Worm (Caenorhabditis elegans): ENCODE data around the gene F40F12.3.

F40F12.3 gene

DNA sequence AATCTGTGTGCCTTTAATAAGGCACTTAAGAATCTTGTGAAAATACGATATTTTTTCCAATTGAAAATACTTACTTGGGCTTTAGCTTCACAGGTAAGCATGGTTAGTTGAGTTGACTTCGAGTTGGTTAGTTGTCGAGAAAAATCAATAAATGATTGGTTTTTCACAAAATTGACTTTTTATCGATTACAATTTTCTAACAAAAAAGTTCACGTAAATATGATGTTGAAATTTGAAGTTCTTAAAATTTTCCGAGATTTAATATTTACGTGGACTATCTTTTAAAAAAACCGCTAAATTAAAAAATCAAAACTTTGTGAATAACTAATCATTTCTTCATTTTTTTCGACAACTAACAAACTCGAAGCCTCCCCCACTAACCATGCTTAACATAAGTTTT is at the start of gene F40F12.3:
TSS of gene F40F12.3 (minus strand) at position 101 of the 400 bp plus-strand sequence.
- no peak for TF ChIP-seq unc-62 (GFP tag; optimal IDR thresholded peaks at IDR 0.05)

DNA sequence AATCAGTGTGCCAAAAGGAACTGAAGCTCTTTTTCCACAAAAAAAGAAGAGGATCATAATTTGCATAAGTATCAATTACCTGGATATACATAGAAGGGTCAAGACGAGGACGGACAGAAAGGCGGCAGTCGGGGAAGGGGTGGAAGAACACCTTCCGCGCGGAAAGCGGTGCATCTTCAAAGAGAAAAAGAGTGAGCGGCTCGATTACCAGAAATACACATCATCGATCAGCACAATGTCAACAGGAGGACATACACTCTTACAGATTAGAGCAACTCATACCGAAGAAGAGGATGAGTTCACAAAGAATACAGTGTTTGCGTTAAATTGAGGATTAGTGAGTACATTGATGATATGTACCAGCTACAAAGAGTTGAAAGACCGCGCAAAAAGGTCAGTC is 48.7 kb upstream of the F40F12.3 start:
- TF ChIP-seq unc-62 (GFP tag; optimal IDR thresholded peaks at IDR 0.05) = no peak

DNA sequence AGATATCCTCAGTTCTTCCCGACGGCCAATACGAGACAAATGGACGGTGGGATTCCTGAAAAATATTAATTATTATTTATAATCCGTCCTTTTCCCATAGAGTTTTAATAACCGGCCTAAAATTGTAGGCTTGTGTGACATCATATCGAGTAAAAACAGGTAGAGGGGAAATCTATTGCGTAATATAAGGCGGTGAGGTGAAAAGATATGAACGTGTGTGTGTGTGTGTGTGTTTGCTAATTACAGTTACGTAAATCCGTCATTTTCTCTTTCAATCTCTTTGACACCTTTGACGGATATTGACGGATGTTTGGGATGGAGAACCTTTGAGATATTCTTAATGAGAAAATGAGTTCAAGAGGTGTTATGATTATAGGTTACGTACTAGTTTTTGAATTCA is 44.8 kb upstream of the F40F12.3 start:
- no peak for TF ChIP-seq unc-62 (GFP tag; optimal IDR thresholded peaks at IDR 0.05)

DNA sequence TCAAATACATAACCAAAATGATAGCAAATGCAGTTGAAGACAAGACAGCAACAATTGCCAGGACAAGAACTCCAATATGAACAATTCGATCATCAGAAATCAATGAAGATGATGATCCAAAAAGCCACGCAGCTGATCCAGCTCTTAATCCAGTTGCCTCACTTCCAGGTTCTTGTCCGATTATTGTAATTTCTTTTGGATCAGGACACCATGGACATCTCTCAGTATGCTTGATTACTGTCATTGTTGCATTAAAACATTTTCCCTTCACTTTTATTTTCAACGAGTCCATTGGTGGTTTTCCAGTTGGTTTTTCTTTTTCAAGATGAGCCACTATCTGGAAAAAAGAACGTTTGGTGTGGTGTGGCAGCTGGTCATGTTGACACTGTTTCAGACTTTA is 43.8 kb upstream of the F40F12.3 start:
- no peak for TF ChIP-seq unc-62 (GFP tag; optimal IDR thresholded peaks at IDR 0.05)

DNA sequence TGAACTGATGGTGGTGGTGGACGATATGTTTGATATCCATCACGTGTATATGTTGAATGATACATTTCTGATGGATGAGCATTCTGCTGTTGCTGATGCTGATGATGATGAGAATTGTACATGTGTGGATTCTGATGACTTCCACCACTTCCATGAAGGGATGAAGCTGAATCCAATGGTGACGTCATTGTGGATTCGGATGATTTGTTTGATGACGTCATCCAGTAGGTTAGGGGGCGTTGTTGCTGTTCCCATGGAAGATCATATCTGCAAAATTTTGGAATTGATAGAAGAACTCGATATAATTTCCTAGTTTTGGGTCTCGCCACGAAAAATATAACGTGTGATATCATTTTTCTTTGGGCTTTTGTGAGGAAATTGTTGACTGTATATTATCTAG is 42.8 kb upstream of the F40F12.3 start:
- TF ChIP-seq unc-62 (GFP tag; optimal IDR thresholded peaks at IDR 0.05) = no peak

DNA sequence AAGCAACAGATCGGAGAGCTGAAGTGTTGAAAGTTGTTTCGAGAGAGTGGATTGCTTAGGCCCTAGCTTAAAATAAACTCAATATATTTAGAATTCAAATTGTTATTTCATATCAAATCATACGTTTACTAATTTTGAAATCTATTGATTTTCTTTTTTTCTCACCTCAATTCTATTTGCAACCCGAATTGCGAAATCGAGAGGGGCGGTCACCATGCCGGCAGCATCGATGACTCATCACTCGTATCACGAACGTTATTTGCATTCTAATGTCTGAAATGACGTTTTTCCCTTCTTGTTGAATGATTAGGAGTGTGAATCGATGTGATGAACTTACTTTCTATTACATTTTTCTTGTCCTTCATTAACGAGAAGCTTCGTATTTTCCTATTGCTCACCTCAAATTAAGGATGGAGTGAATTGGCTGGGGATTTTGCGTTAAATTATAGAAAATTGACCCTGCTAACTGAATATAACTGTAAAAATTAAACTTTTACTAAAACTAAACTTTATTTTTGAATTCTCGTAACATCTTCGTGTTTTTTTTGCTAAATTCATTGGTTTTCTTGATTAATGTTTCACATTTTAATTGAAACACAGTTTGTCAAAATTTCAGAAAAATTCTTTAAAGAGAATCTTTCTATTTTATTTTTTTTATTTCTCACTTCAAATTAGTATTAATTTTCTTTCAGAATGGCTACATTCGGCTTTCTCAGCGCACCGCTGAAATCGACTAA is 36.2 kb upstream of the F40F12.3 start, which contains the start of gene alx-1:
TSS of gene alx-1 (plus strand) at position 687 of the 737 bp plus-strand sequence.
- TF ChIP-seq unc-62 (GFP tag; optimal IDR thresholded peaks at IDR 0.05) = no peak

DNA sequence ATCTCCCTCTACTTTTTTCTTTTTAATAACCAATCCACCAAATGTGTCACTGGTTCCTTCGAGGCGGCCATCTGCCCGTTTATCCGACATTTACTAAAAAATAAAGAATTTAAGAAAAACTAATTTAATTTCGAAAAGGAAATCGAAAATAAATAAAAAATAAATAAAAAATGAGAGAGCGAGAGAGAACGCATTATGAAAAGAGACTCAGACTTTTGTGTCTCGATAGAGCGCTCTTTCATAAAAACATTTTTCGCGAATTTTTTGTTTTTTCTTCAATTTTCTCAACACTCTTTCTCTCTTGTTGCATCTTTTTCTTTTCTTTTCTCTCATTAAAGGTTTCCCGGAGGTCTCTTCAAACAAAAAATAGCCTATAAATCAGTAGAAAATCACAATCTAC is 35.5 kb upstream of the F40F12.3 start, which contains the start of gene mog-1:
TSS of gene mog-1 (minus strand) at position 93 of the 400 bp plus-strand sequence.
- no peak for TF ChIP-seq unc-62 (GFP tag; optimal IDR thresholded peaks at IDR 0.05)

DNA sequence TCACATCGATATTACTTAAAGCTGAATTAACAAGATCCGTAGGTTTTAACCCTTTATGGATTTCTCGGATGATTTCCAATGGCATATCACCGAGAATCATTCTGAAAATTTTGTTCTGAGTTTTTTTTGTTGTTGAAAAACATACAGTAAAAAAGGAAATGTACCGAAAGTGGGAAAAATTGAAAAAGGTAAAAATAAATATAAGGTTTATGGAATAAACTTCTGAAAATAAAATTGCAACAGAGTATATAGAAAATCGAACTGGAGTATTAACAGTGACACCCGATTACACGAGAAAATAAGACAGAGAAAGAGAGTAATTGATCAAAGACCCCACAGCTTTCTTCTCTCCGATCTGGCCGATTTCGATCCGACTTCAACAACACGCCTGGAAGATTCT is 31.2 kb upstream of the F40F12.3 start, which contains the start of gene K03H1.11:
TSS of gene K03H1.11 (minus strand) at position 101 of the 400 bp plus-strand sequence.
- TF ChIP-seq unc-62 (GFP tag; optimal IDR thresholded peaks at IDR 0.05) = no peak

DNA sequence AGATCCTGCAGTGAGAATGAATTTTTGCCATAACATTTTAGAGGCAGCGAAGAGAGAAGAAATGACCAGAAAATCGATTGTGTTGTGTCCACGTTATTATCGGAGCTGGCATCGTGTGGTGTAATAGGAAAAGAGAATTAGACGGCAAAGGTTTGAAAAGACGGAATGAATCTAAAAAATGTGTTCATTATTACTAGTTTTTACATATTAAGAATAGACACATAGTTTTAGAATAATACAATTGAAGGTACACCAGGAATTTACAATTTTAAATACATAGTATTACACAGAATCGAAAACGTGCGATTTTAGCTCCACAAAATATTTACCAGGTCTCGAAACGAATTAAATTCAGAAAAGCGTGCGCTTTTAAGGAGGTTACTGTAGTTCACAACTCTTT is 29.6 kb upstream of the F40F12.3 start, which contains the start of gene K03H1.13:
TSS of gene K03H1.13 (minus strand) at position 101 of the 400 bp plus-strand sequence.
- no peak for TF ChIP-seq unc-62 (GFP tag; optimal IDR thresholded peaks at IDR 0.05)

DNA sequence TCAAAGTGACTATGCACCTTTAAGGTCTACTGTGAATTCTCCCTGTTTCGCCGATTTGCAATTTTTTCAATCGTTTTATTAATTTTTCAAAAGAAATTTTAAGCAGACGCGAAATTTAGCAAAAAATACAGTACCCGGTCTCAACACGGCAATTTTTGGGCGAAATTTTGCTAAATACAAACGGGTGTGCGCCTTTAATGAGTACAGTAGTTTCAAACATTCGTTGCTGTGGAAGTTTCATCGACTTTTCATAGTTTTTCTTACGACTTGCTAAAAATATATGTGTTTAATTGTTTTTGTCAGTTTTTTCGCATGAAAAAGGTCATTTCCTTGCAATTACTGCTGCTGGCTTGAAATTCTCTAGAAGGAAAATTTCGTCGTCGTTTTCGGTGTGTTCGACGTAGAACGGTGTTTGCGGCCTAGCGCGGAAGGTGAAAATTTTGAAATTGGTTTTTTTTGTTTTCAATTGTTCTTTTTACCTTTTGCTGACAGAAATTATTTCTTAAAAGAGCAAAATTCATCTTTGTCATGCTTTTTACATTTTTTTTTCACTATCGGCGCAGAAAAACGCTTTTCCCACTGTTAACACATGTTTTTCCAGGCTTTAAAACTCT is 26.2 kb upstream of the F40F12.3 start, which contains the start of gene K03H1.7:
TSS of gene K03H1.7 (plus strand) at position 600 of the 614 bp plus-strand sequence.
- no peak for TF ChIP-seq unc-62 (GFP tag; optimal IDR thresholded peaks at IDR 0.05)

DNA sequence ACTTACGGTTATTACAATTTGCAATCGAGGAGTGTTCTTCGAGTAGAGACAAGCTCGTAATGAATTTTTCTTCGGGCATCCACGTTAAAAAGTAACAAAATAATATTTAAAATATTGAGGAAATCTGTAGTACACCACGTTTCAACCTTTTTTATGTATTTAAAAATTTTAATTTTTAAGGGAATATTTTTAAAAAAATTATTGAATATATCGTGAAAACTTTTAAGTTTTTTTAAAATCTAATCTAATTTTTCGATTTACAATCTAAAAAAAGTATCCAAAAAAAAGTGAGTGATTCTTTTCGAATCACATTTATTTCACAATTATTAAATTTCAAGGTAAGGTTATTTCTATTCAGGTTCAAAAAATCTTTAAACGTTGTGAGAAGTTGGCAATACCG is 24.1 kb upstream of the F40F12.3 start, which contains the start of gene gln-2:
TSS of gene gln-2 (minus strand) at position 101 of the 400 bp plus-strand sequence.
- no peak for TF ChIP-seq unc-62 (GFP tag; optimal IDR thresholded peaks at IDR 0.05)

DNA sequence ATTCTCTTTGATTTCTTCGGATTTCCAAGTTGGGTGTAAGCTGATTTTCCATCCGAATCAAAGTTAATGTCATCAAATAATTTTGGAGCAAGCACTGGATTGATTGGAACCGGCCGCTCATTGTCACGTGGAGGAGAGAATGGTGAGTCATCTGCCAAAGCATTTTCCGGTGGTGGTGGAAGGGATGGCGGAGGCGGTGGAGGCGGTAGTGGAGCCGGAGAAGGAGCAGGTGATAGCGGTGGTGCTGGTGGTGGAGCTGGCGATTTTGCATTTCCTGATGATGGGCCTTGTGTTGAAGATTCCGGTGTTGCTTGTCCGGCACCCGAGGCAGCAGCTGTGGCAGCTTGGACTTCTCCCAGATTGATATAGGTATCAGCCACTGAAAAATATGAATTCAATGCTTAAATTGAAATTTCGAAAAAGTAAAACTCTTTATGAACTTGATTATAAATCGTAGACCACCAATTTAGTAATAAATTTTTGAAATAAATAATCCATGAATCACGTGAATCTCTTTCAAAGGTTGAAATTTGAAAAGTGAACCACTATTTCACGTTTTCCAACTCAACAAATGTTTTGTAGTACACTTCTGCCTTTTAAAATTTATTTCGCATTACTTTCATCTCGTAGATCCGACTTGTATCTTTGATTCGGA is 20.5 kb upstream of the F40F12.3 start, which contains the start of the genes K03H1.9 and K03H1.12:
TSS of gene K03H1.9 (minus strand) at position 471 of the 655 bp plus-strand sequence.
TSS of gene K03H1.12 (plus strand) at position 605 of the 655 bp plus-strand sequence.
- no peak for TF ChIP-seq unc-62 (GFP tag; optimal IDR thresholded peaks at IDR 0.05)

DNA sequence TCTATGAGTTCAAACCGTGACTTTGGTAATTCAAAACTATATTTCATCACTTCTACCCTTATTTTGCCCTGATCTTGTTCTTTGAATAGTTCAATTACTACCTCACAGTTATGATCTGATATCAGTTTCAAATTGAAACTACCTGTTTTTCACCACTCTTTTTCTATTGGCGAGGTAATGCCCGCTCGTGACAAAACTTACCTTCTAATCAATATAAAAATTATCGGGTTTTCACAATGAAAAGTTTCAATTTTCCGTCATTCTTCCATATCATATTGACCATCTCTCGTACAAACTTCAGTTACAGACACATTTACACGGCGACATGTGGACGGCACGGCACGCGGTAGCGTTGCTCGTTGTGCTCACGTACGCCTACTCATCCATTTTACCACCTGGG is 11.4 kb upstream of the F40F12.3 start, which contains the start of gene dec-7:
TSS of gene dec-7 (plus strand) at position 308 of the 400 bp plus-strand sequence.
- no peak for TF ChIP-seq unc-62 (GFP tag; optimal IDR thresholded peaks at IDR 0.05)

DNA sequence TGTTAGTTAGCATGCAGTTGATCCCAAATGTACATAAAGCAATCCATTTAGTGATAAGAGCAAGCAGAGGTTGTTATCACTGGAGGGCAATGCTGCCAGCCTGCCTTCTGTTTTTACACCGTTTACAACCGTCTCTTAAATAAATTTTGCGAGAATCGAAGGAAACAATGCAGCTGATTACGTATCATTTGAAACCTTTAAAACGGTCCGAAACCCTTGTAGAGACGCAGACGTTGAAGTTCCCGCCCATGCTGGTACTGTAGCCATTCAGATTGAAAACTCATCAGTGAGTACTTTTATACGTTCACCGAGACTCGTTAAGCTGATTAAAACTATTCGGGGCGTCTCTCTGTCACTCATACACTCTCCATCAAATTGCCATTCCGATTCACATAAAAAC is 9.7 kb upstream of the F40F12.3 start:
- no peak for TF ChIP-seq unc-62 (GFP tag; optimal IDR thresholded peaks at IDR 0.05)

DNA sequence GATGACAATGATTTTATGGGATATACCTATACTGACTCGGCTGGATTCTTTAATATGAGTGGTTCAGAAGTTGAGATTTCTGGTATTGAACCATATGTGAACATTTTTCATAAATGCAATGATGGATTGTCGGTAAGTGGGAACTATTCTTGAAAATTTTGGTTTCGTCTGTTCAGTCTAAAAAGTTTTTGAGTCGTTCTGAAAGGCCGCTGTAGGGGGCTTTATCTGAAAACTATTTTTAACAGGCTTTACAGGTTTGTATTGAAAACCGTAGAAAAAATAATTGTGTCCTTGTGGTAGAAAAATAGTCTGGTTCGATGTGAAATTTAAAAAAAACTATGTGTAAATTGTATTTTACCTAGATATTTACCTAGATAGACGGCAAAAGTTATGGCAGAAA is 8.9 kb upstream of the F40F12.3 start:
- TF ChIP-seq unc-62 (GFP tag; optimal IDR thresholded peaks at IDR 0.05) = no peak

DNA sequence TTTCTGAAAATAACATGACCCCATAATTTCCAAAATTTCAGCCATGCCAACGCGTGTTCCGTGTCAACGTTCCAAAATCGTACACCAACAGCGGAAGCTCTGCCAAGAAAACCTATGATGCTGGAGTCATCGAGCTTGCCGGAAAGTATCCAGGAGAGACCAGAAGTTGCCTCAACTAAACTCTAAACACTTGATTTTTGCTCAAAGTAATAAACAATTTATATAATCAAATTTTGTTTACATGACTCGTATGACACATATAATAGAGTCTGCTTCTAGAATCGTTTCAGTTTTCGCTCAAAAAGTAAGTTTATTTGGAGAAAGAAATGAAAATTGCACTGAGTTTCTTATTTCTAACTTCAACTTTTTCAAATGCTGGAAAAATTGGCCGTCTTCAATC is 8.1 kb upstream of the F40F12.3 start, which contains the start of gene ttr-1:
TSS of gene ttr-1 (plus strand) at position 301 of the 400 bp plus-strand sequence.
- no peak for TF ChIP-seq unc-62 (GFP tag; optimal IDR thresholded peaks at IDR 0.05)
